Fruit fly (Drosophila melanogaster): ENCODE measurements around the gene CCT1.

Gene CCT1

DNA sequence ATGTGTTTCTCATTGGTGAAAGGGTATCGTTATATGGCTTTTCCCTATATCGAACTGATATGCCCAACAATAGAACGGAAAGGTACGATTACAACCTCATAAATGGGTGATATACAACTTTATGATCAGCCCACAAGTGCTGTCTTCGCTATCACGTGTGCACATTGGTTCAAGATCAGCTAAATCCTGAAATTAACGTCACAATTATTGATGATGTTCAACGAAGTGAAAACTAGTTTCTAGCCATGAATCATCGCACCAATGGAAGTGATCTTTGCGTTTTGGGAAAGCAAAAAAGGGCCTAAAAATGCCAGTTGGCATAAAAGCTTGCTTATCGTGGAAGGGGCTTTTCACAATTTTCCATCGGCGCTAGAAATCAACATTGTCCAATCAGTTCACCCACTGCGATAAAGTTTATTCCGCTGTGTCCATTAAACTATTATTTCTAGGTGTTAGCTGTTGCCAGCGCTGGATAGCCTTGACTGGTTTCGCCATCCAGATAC is 26.6 kb downstream of the CCT1 start, which contains the start of gene CG7054 (continued):
- TF ChIP-seq sens-2 (GFP tag; IDR thresholded peaks at IDR 0.05) (no peak), bbx (GFP tag; IDR thresholded peaks at IDR 0.05; ENCODE audit: partially characterized antibody) (no peak), MBD-R2 (GFP tag; IDR thresholded peaks at IDR 0.05) (no peak), Bteb2 (GFP tag; optimal IDR thresholded peaks at IDR 0.05) (no peak), Taf1 (GFP tag; IDR thresholded peaks at IDR 0.05) (no peak), Mes4 (GFP tag; optimal IDR thresholded peaks at IDR 0.05) (no peak), CG10565 (GFP tag; optimal IDR thresholded peaks at IDR 0.05) (no peak), CG9817 (tag; optimal IDR thresholded peaks at IDR 0.05) (no peak), CG17912 (GFP tag; optimal IDR thresholded peaks at IDR 0.05) (no peak), CG6791 (GFP tag; IDR thresholded peaks at IDR 0.05; ENCODE audit: partially characterized antibody) (no peak), CG12659 (GFP tag; optimal IDR thresholded peaks at IDR 0.05) (no peak), CG12769 (tag; optimal IDR thresholded peaks at IDR 0.05) (no peak), cas (GFP tag; IDR thresholded peaks at IDR 0.05) (no peak), caup (GFP tag; optimal IDR thresholded peaks at IDR 0.05; ENCODE audit: severe bottlenecking) (peak; percentile 63), Lim3 (GFP tag; IDR thresholded peaks at IDR 0.05) (no peak), CG15696 (tag; optimal IDR thresholded peaks at IDR 0.05) (no peak), Xrp1 (GFP tag; IDR thresholded peaks at IDR 0.05) (no peak), tll (GFP tag; optimal IDR thresholded peaks at IDR 0.05) (no peak), ham (GFP tag; IDR thresholded peaks at IDR 0.05) (no peak; the same call in 1 of the 2 replicates), luna (GFP tag; optimal IDR thresholded peaks at IDR 0.05) (no peak), trem (tag; optimal IDR thresholded peaks at IDR 0.05) (no peak), pros (GFP tag; optimal IDR thresholded peaks at IDR 0.05) (no peak), Sox100B (GFP tag; optimal IDR thresholded peaks at IDR 0.05) (no peak), nau (GFP tag; optimal IDR thresholded peaks at IDR 0.05) (no peak), ken (GFP tag; IDR thresholded peaks at IDR 0.05) (no peak), CG15479 (GFP tag; optimal IDR thresholded peaks at IDR 0.05) (no peak), CG30020 (tag; optimal IDR thresholded peaks at IDR 0.05) (no peak), tap (tag; optimal IDR thresholded peaks at IDR 0.05) (peak; percentile 30), CG9932 (GFP tag; IDR thresholded peaks at IDR 0.05) (peak; percentile 41), tup (GFP tag; optimal IDR thresholded peaks at IDR 0.05) (no peak), aop (GFP tag; IDR thresholded peaks at IDR 0.05) (no peak), CG31388 (GFP tag; optimal IDR thresholded peaks at IDR 0.05) (no peak), CG4707 (GFP tag; optimal IDR thresholded peaks at IDR 0.05) (no peak), bigmax (GFP tag; optimal IDR thresholded peaks at IDR 0.05) (no peak), CG13775 (GFP tag; optimal IDR thresholded peaks at IDR 0.05) (peak; percentile 9), ttk (GFP tag; IDR thresholded peaks at IDR 0.05) (no peak)

- TF ChIP-seq dan (GFP tag; IDR thresholded peaks at IDR 0.05) (no peak), CG17802 (tag; optimal IDR thresholded peaks at IDR 0.05) (no peak), Kr (GFP tag; optimal IDR thresholded peaks at IDR 0.05) (no peak), prd (optimal IDR thresholded peaks at IDR 0.05) (no peak), prd (GFP tag; IDR thresholded peaks at IDR 0.05) (no peak), Mad (GFP tag; optimal IDR thresholded peaks at IDR 0.05) (no peak), psq (GFP tag; optimal IDR thresholded peaks at IDR 0.05) (no peak), CG12659 (GFP tag; optimal IDR thresholded peaks at IDR 0.05) (peak; percentile 70), CG17328 (GFP tag; IDR thresholded peaks at IDR 0.05) (no peak), ac (GFP tag; optimal IDR thresholded peaks at IDR 0.05) (no peak), CG7987 (GFP tag; optimal IDR thresholded peaks at IDR 0.05) (no peak), gcm2 (GFP tag; optimal IDR thresholded peaks at IDR 0.05) (no peak), sisA (GFP tag; IDR thresholded peaks at IDR 0.05) (no peak), lab (GFP tag; optimal IDR thresholded peaks at IDR 0.05) (no peak), CG6254 (GFP tag; optimal IDR thresholded peaks at IDR 0.05) (no peak), CG8089 (GFP tag; optimal IDR thresholded peaks at IDR 0.05) (no peak)
Measured at dm6 chr3R:22461673-22462585, 29.3 kb downstream of the CCT1 start, which contains the start of the genes Rpn7 and AP-2mu. Gene Rpn7 (minus strand): TSS chr3R:22462054. Gene AP-2mu (plus strand): TSS chr3R:22462455.
